1 worm cellular context compared by ENCODE assay signal in the genomic region with DNA sequence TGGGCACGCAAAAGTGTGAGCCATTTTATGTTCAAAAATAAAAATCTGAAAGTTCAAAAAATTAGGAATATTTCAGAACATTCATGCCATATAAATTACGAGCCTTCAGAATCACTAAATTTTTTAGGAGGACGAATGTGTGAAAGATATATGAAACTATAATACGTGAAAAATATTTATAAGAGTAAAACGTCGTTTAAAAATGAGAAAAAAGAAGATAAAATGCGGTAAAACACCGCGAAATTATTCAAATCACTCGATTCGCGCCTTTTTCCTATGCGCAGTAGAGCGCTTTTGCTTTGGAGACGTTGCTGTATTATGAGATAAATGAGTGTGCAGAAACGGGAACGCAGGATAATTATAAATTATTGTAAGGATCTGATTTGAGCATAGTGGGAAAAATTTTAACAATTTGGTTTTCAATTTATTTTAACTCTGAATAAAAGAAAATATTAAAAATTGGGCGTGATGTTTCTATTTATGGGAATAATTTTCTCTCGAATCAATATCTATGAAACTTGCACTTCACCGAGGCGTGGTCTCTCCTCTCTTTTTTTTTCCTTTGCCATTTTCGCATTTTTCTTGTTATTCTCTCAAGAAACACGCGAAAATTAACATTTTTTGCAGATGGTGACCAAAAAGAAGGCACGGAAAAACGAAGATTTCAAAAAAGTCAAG.
TF ChIP-seq lines count a peak whose summit lies in the region.

A gene (minus strand): TSS at position 51 of the 678 bp plus-strand sequence.
A gene (plus strand): TSS at position 628 of the 678 bp plus-strand sequence.

TF ChIP-seq in whole organism, L1 larva, 84 proteins besides CTCF, POLR2A, EP300 and RAD21 (continued from another document):
- TF ChIP-seq fos-1 (tag; optimal IDR thresholded peaks at IDR 0.05; lab: Kevin White, UChicago), result peak; percentile 47
- peak; percentile 95 for TF ChIP-seq pax-3 (tag; optimal IDR thresholded peaks at IDR 0.05; lab: Kevin White, UChicago)
- TF ChIP-seq ceh-8 (GFP tag; optimal IDR thresholded peaks at IDR 0.05; lab: Kevin White, UChicago), result no peak
- TF ChIP-seq ceh-63 (GFP tag; optimal IDR thresholded peaks at IDR 0.05; lab: Kevin White, UChicago), result peak; percentile 87
- no peak for TF ChIP-seq zag-1 (tag; optimal IDR thresholded peaks at IDR 0.05; lab: Kevin White, UChicago)
- no peak for TF ChIP-seq sptf-1 (tag; optimal IDR thresholded peaks at IDR 0.05; lab: Kevin White, UChicago)
- peak; percentile 91 for TF ChIP-seq rnt-1 (tag; optimal IDR thresholded peaks at IDR 0.05; lab: Kevin White, UChicago)
- no peak for TF ChIP-seq mef-2 (tag; optimal IDR thresholded peaks at IDR 0.05; lab: Kevin White, UChicago)
- peak; percentile 90 for TF ChIP-seq swsn-7 (tag; optimal IDR thresholded peaks at IDR 0.05; lab: Kevin White, UChicago)
- peak; percentile 80 for TF ChIP-seq ceh-90 (tag; optimal IDR thresholded peaks at IDR 0.05; lab: Kevin White, UChicago)
- no peak for TF ChIP-seq pag-3 (tag; optimal IDR thresholded peaks at IDR 0.05; lab: Kevin White, UChicago; ENCODE audit: borderline replicate concordance, insufficient read depth)
- TF ChIP-seq fkh-8 (tag; optimal IDR thresholded peaks at IDR 0.05; lab: Kevin White, UChicago), result peak; percentile 95
- peak; percentile 40 for TF ChIP-seq elt-2 (tag; optimal IDR thresholded peaks at IDR 0.05; lab: Kevin White, UChicago)
- TF ChIP-seq ceh-82 (tag; optimal IDR thresholded peaks at IDR 0.05; lab: Kevin White, UChicago), result peak; percentile 71 to 85 (median 84)
- TF ChIP-seq C34B4.2 (tag; optimal IDR thresholded peaks at IDR 0.05; lab: Kevin White, UChicago), result no peak
- peak; percentile 76 for TF ChIP-seq C04F5.9 (tag; optimal IDR thresholded peaks at IDR 0.05; lab: Kevin White, UChicago)
- no peak for TF ChIP-seq unc-62 (GFP tag; optimal IDR thresholded peaks at IDR 0.05; lab: Kevin White, UChicago)
- peak; percentile 91 for TF ChIP-seq xbp-1 (tag; optimal IDR thresholded peaks at IDR 0.05; lab: Kevin White, UChicago)
- TF ChIP-seq ztf-4 (tag; optimal IDR thresholded peaks at IDR 0.05; lab: Kevin White, UChicago), result no peak
- TF ChIP-seq ztf-11 (tag; optimal IDR thresholded peaks at IDR 0.05; lab: Kevin White, UChicago), result peak in 1 of 2 experiments; percentile 95
- peak; percentile 91 for TF ChIP-seq C16A3.4 (tag; optimal IDR thresholded peaks at IDR 0.05; lab: Kevin White, UChicago)
- TF ChIP-seq nhr-20 (tag; optimal IDR thresholded peaks at IDR 0.05; lab: Kevin White, UChicago), result peak; percentile 94
- TF ChIP-seq Y116A8C.19 (tag; optimal IDR thresholded peaks at IDR 0.05; lab: Kevin White, UChicago; ENCODE audit: borderline replicate concordance), result peak; percentile 76
- TF ChIP-seq unc-98 (GFP tag; IDR thresholded peaks at IDR 0.05; lab: Robert Waterston, UW), result peak; percentile 92
- peak; percentile 95 for TF ChIP-seq unc-130 (tag; optimal IDR thresholded peaks at IDR 0.05; lab: Kevin White, UChicago)
- peak; percentile 85 for TF ChIP-seq fkh-4 (tag; optimal IDR thresholded peaks at IDR 0.05; lab: Kevin White, UChicago; ENCODE audit: borderline replicate concordance)
- peak; percentile 93 to 96 for TF ChIP-seq efl-1 (optimal IDR thresholded peaks at IDR 0.05; lab: Kevin White, UChicago)
- peak; percentile 93 to 99 for TF ChIP-seq efl-1 (GFP tag; optimal IDR thresholded peaks at IDR 0.05 in 1 of 2; lab: Kevin White, UChicago)
TF ChIP-seq in whole organism, L1 larva: peak in this region for 59.
